Worm (Caenorhabditis elegans) whole organism, young adult: Measurements from ENCODE around the gene T12A2.3.

ENCODE experiments used
- B0019.2 ChIP-seq: fragments of 200-800 bp; sonication (Bioruptor generic); conservative IDR thresholded peaks from 2 replicates; pipeline ENCODE4 v1.3.6; 2022; ENCODE audit warnings: missing genetic modification reagents, missing genetic modification characterization, missing compliant biosample characterization
- B0035.1 ChIP-seq: sonication (generic microtip); optimal IDR thresholded peaks from 2 replicates; lab custom pipeline; 2016; ENCODE audit warnings: missing genetic modification characterization, mild to moderate bottlenecking, missing compliant biosample characterization, missing genotype, missing genetic modification reagents
- D2030.7 ChIP-seq: fragments of 200-800 bp; sonication (Bioruptor generic); IDR thresholded peaks from 2 replicates; pipeline ENCODE4 v1.3.6; 2022; ENCODE audit warnings: missing genetic modification reagents, missing genetic modification characterization, missing compliant biosample characterization
- F22D6.2 ChIP-seq: sonication (generic microtip); optimal IDR thresholded peaks from 2 replicates; lab custom pipeline; 2016; ENCODE audit warnings: mild to moderate bottlenecking, missing genetic modification characterization, missing compliant biosample characterization
- F33H1.4 ChIP-seq: fragments of 200-800 bp; sonication (Bioruptor generic); IDR thresholded peaks from 2 replicates; pipeline ENCODE4 v1.3.6; 2022; ENCODE audit warnings: missing genetic modification reagents, missing genetic modification characterization, missing compliant biosample characterization
- F37B4.10 ChIP-seq: fragments of 200-800 bp; sonication (Bioruptor generic); IDR thresholded peaks from 2 replicates; pipeline ENCODE4 v1.3.6; 2022; ENCODE audit warnings: missing genetic modification characterization, missing compliant biosample characterization
- F49E8.2 ChIP-seq: sonication (generic microtip); optimal IDR thresholded peaks from 3 replicates; lab custom pipeline; 2017; ENCODE audit warnings: missing genetic modification characterization, mild to moderate bottlenecking, missing compliant biosample characterization, antibody characterized with exemption, moderate library complexity; ENCODE audit not compliant: insufficient read depth
- F55B11.4 ChIP-seq: sonication (generic microtip); optimal IDR thresholded peaks from 2 replicates; lab custom pipeline; 2016; ENCODE audit warnings: missing compliant biosample characterization, missing genetic modification characterization, borderline replicate concordance; ENCODE audit not compliant: insufficient read depth
- F57A8.1 ChIP-seq: fragments of 200-800 bp; sonication (Bioruptor generic); optimal IDR thresholded peaks from 2 replicates; lab custom pipeline; 2018; ENCODE audit warnings: mild to moderate bottlenecking, missing genetic modification characterization, moderate library complexity, missing compliant biosample characterization
- K12H6.12 ChIP-seq: fragments of 200-800 bp; sonication (Bioruptor generic); optimal IDR thresholded peaks from 2 replicates; lab custom pipeline; 2018; ENCODE audit warnings: mild to moderate bottlenecking, missing genetic modification characterization, missing compliant biosample characterization
- T26A5.8 ChIP-seq: sonication (generic microtip); optimal IDR thresholded peaks from 2 replicates; lab custom pipeline; 2016; ENCODE audit warnings: missing genetic modification characterization, missing compliant biosample characterization
- Y95B8A.8 ChIP-seq: fragments of 200-800 bp; sonication (Bioruptor generic); IDR thresholded peaks from 2 replicates; pipeline ENCODE4 v1.3.6; 2022; ENCODE audit warnings: missing genetic modification reagents, missing genetic modification characterization, missing compliant biosample characterization
- ZK185.1 ChIP-seq: sonication (generic microtip); optimal IDR thresholded peaks from 2 replicates; lab custom pipeline; 2016; ENCODE audit warnings: mild to moderate bottlenecking, missing genetic modification characterization, missing compliant biosample characterization; ENCODE audit not compliant: poor library complexity, severe bottlenecking
- aptf-3 ChIP-seq: fragments of 200-800 bp; sonication (Bioruptor generic); IDR thresholded peaks from 2 replicates; pipeline ENCODE4 v1.3.6; 2022; ENCODE audit warnings: missing genetic modification characterization, missing compliant biosample characterization
- atf-7 ChIP-seq: sonication (generic microtip); optimal IDR thresholded peaks from 2 replicates; lab custom pipeline; 2017; ENCODE audit warnings: mild to moderate bottlenecking, missing genetic modification characterization, missing compliant biosample characterization
- attf-5 ChIP-seq: fragments of 200-800 bp; sonication (Bioruptor generic); optimal IDR thresholded peaks from 2 replicates; lab custom pipeline; 2018; ENCODE audit warnings: mild to moderate bottlenecking, missing genetic modification characterization, missing compliant biosample characterization
- attf-6 ChIP-seq: fragments of 200-800 bp; sonication (Bioruptor generic); IDR thresholded peaks from 2 replicates; pipeline ENCODE4 v1.3.6; 2022; ENCODE audit warnings: missing genetic modification reagents, missing genetic modification characterization, missing compliant biosample characterization
- bed-2 ChIP-seq: fragments of 200-800 bp; sonication (Bioruptor generic); IDR thresholded peaks from 2 replicates; pipeline ENCODE4 v1.3.6; 2022; ENCODE audit warnings: missing genetic modification reagents, missing genetic modification characterization, missing compliant biosample characterization
- ccch-3 ChIP-seq: fragments of 200-800 bp; sonication (Bioruptor generic); optimal IDR thresholded peaks from 2 replicates; lab custom pipeline; 2018; ENCODE audit warnings: mild to moderate bottlenecking, missing genetic modification characterization, missing compliant biosample characterization
- ceh-100 ChIP-seq: fragments of 200-800 bp; sonication (Bioruptor generic); IDR thresholded peaks from 2 replicates; pipeline ENCODE4 v1.3.6; 2022; ENCODE audit warnings: missing genetic modification reagents, missing genetic modification characterization, missing compliant biosample characterization
- ceh-58 ChIP-seq: fragments of 200-800 bp; sonication (Bioruptor generic); IDR thresholded peaks from 2 replicates; pipeline ENCODE4 v1.3.6; 2022; ENCODE audit warnings: missing genetic modification characterization, missing compliant biosample characterization
- chd-7 ChIP-seq: sonication (generic microtip); optimal IDR thresholded peaks from 2 replicates; lab custom pipeline; 2016; ENCODE audit warnings: mild to moderate bottlenecking, missing genetic modification characterization, moderate library complexity, missing compliant biosample characterization
- dpff-1 ChIP-seq: sonication (generic microtip); optimal IDR thresholded peaks from 2 replicates; lab custom pipeline; 2017; ENCODE audit warnings: mild to moderate bottlenecking, missing genetic modification characterization, missing compliant biosample characterization
- efl-1 ChIP-seq: fragments of 150-350 bp; optimal IDR thresholded peaks from 2 replicates; lab custom pipeline; 2014; ENCODE audit warnings: missing biosample characterization, missing genetic modification reagents, missing genetic modification characterization
- egl-44 ChIP-seq: fragments of 200-800 bp; sonication (Bioruptor generic); IDR thresholded peaks from 2 replicates; pipeline ENCODE4 v1.3.6; 2022; ENCODE audit warnings: missing genetic modification reagents, missing genetic modification characterization, missing compliant biosample characterization
- ekl-4 ChIP-seq: fragments of 200-800 bp; sonication (Bioruptor generic); IDR thresholded peaks from 2 replicates; pipeline ENCODE4 v1.3.6; 2022; ENCODE audit warnings: missing genetic modification reagents, missing genetic modification characterization, missing compliant biosample characterization
- ets-4 ChIP-seq: fragments of 200-800 bp; sonication (Bioruptor generic); optimal IDR thresholded peaks from 2 replicates; lab custom pipeline; 2018; ENCODE audit warnings: mild to moderate bottlenecking, missing genetic modification characterization, missing compliant biosample characterization
- fkh-3 ChIP-seq: sonication (generic microtip); optimal IDR thresholded peaks from 2 replicates; lab custom pipeline; 2016; ENCODE audit warnings: mild to moderate bottlenecking, missing genetic modification characterization, missing compliant biosample characterization
- hlh-26 ChIP-seq: fragments of 200-800 bp; sonication (Bioruptor generic); conservative IDR thresholded peaks from 2 replicates; pipeline ENCODE4 v1.3.6; 2022; ENCODE audit warnings: missing genetic modification reagents, missing genetic modification characterization, missing compliant biosample characterization
- let-526 ChIP-seq: fragments of 200-800 bp; sonication (Bioruptor generic); IDR thresholded peaks from 2 replicates; pipeline ENCODE4 v1.3.6; 2022; ENCODE audit warnings: missing genetic modification reagents, missing genetic modification characterization, missing compliant biosample characterization
- lin-40 ChIP-seq: sonication (generic microtip); optimal IDR thresholded peaks from 2 replicates; lab custom pipeline; 2016; ENCODE audit warnings: missing genetic modification characterization, mild to moderate bottlenecking, missing compliant biosample characterization, missing genotype, missing genetic modification reagents
- lsy-27 ChIP-seq: sonication (generic microtip); optimal IDR thresholded peaks from 2 replicates; lab custom pipeline; 2017; ENCODE audit warnings: missing genetic modification characterization, mild to moderate bottlenecking, missing compliant biosample characterization, antibody characterized with exemption, missing genotype, borderline replicate concordance; ENCODE audit not compliant: insufficient read depth
- madf-3 ChIP-seq: fragments of 200-800 bp; sonication (Bioruptor generic); IDR thresholded peaks from 2 replicates; pipeline ENCODE4 v1.3.6; 2022; ENCODE audit warnings: missing genetic modification reagents, missing genetic modification characterization, missing compliant biosample characterization
- madf-6 ChIP-seq: fragments of 200-800 bp; sonication (Bioruptor generic); IDR thresholded peaks from 2 replicates; pipeline ENCODE4 v1.3.6; 2022; ENCODE audit warnings: missing genetic modification reagents, missing genetic modification characterization, missing compliant biosample characterization
- mcd-1 ChIP-seq: fragments of 200-800 bp; sonication (Bioruptor generic); IDR thresholded peaks from 2 replicates; pipeline ENCODE4 v1.3.6; 2022; ENCODE audit warnings: missing genetic modification reagents, missing genetic modification characterization, missing compliant biosample characterization
- mel-28 ChIP-seq: sonication (generic microtip); optimal IDR thresholded peaks from 2 replicates; lab custom pipeline; 2016; ENCODE audit warnings: borderline replicate concordance, mild to moderate bottlenecking, missing genetic modification characterization, missing compliant biosample characterization
- nfya-2 ChIP-seq: fragments of 200-800 bp; sonication (Bioruptor generic); IDR thresholded peaks from 2 replicates; pipeline ENCODE4 v1.3.6; 2022; ENCODE audit warnings: missing genetic modification reagents, missing genetic modification characterization, missing compliant biosample characterization
- nfyb-1 ChIP-seq: fragments of 200-800 bp; sonication (Bioruptor generic); IDR thresholded peaks from 2 replicates; pipeline ENCODE4 v1.3.6; 2022; ENCODE audit warnings: missing genetic modification reagents, missing genetic modification characterization, missing compliant biosample characterization
- nhr-120 ChIP-seq: fragments of 200-800 bp; sonication (Bioruptor generic); IDR thresholded peaks from 2 replicates; pipeline ENCODE4 v1.3.6; 2022; ENCODE audit warnings: missing genetic modification characterization, missing compliant biosample characterization
- nhr-27 ChIP-seq: fragments of 200-800 bp; sonication (Bioruptor generic); optimal IDR thresholded peaks from 2 replicates; lab custom pipeline; 2018; ENCODE audit warnings: mild to moderate bottlenecking, missing genetic modification characterization, moderate library complexity, missing compliant biosample characterization
- sdz-38 ChIP-seq: sonication (generic microtip); optimal IDR thresholded peaks from 2 replicates; lab custom pipeline; 2016; ENCODE audit warnings: missing genotype, missing genetic modification characterization, missing compliant biosample characterization
- sea-2 ChIP-seq: fragments of 200-800 bp; sonication (Bioruptor generic); IDR thresholded peaks from 2 replicates; pipeline ENCODE4 v1.3.6; 2022; ENCODE audit warnings: missing genetic modification characterization, missing compliant biosample characterization
- snpc-1.1 ChIP-seq: sonication (generic microtip); optimal IDR thresholded peaks from 2 replicates; lab custom pipeline; 2017; ENCODE audit warnings: missing genetic modification characterization, mild to moderate bottlenecking, missing compliant biosample characterization, antibody characterized with exemption, moderate library complexity, missing genotype, missing genetic modification reagents; ENCODE audit not compliant: insufficient read depth
- snpc-1.3 ChIP-seq: sonication (generic microtip); optimal IDR thresholded peaks from 2 replicates; lab custom pipeline; 2017; ENCODE audit warnings: missing genetic modification characterization, mild to moderate bottlenecking, missing compliant biosample characterization, antibody characterized with exemption, moderate library complexity, missing genotype, missing genetic modification reagents; ENCODE audit not compliant: insufficient read depth
- somi-1 ChIP-seq: fragments of 200-800 bp; sonication (Bioruptor generic); optimal IDR thresholded peaks from 2 replicates; lab custom pipeline; 2018; ENCODE audit warnings: mild to moderate bottlenecking, missing genetic modification characterization, missing compliant biosample characterization
- sptf-2 ChIP-seq: fragments of 200-800 bp; sonication (Bioruptor generic); optimal IDR thresholded peaks from 2 replicates; lab custom pipeline; 2018; ENCODE audit warnings: mild to moderate bottlenecking, missing genetic modification characterization, missing compliant biosample characterization
- ztf-18 ChIP-seq: sonication (generic microtip); optimal IDR thresholded peaks from 2 replicates; lab custom pipeline; 2016; ENCODE audit warnings: missing genotype, mild to moderate bottlenecking, missing genetic modification characterization, missing compliant biosample characterization
- ztf-28 ChIP-seq: fragments of 200-800 bp; sonication (Bioruptor generic); IDR thresholded peaks from 2 replicates; pipeline ENCODE4 v1.3.6; 2022; ENCODE audit warnings: missing genetic modification reagents, missing genetic modification characterization, missing compliant biosample characterization

The T12A2.3 gene

ce11 chrIII:6210215-6210822 is 30.3 kb upstream of the T12A2.3 start:
- peak; percentile 71 for TF ChIP-seq snpc-1.3 (tag; lab: Kevin White, UChicago)
- TF ChIP-seq atf-7 = no peak
- no peak for TF ChIP-seq aptf-3 (GFP tag; lab: Robert Waterston, UW)
- no peak for TF ChIP-seq somi-1 (GFP tag; lab: Kevin White, UChicago)
- no peak for TF ChIP-seq attf-5 (GFP tag; lab: Kevin White, UChicago)
- TF ChIP-seq F55B11.4 (tag; lab: Kevin White, UChicago) = no peak
- peak; percentile 32 for TF ChIP-seq chd-7 (tag; lab: Kevin White, UChicago)
- no peak for TF ChIP-seq sptf-2 (GFP tag; lab: Kevin White, UChicago)
- TF ChIP-seq nhr-120 (GFP tag; lab: Robert Waterston, UW) = no peak
- no peak for TF ChIP-seq ets-4
- peak; percentile 85; the same call in 1 of the 2 replicates for TF ChIP-seq attf-6
- no peak for TF ChIP-seq efl-1 (GFP tag; lab: Kevin White, UChicago)
- TF ChIP-seq F37B4.10 (GFP tag; lab: Robert Waterston, UW) = no peak
- peak; percentile 97 for TF ChIP-seq snpc-1.1
- TF ChIP-seq F49E8.2 = peak; percentile 83
- TF ChIP-seq fkh-3 = no peak
- TF ChIP-seq nhr-27 (tag; lab: Kevin White, UChicago) = no peak
- no peak for TF ChIP-seq lsy-27 (tag; lab: Kevin White, UChicago)
- TF ChIP-seq K12H6.12 (tag; lab: Kevin White, UChicago) = no peak
- TF ChIP-seq sea-2 = no peak
- no peak for TF ChIP-seq let-526
- TF ChIP-seq T26A5.8 (tag; lab: Kevin White, UChicago) = no peak
- no peak for TF ChIP-seq ztf-28 (GFP tag; lab: Robert Waterston, UW)
- TF ChIP-seq lin-40 (tag; lab: Kevin White, UChicago) = no peak
- 0 out of 2 replicates have a peak, but pooled peaks have one; percentile 42 for TF ChIP-seq ekl-4 (GFP tag; lab: Robert Waterston, UW)
- peak; percentile 68 for TF ChIP-seq madf-6
- TF ChIP-seq mcd-1 (GFP tag; lab: Robert Waterston, UW) = no peak
- TF ChIP-seq hlh-26 = no peak
- no peak for TF ChIP-seq bed-2 (GFP tag; lab: Robert Waterston, UW)
- 0 out of 2 replicates have a peak, but pooled peaks have one; percentile 36 for TF ChIP-seq nfya-2 (GFP tag; lab: Robert Waterston, UW)
- TF ChIP-seq F57A8.1 (GFP tag; lab: Kevin White, UChicago) = no peak
- TF ChIP-seq ztf-18 (tag; lab: Kevin White, UChicago) = peak; percentile 67
- no peak for TF ChIP-seq egl-44 (GFP tag; lab: Robert Waterston, UW)
- TF ChIP-seq dpff-1 (tag; lab: Kevin White, UChicago) = no peak
- no peak for TF ChIP-seq B0035.1 (tag; lab: Kevin White, UChicago)
- TF ChIP-seq B0019.2 (GFP tag; lab: Robert Waterston, UW) = no peak
- TF ChIP-seq ccch-3 = no peak
- TF ChIP-seq ceh-58 (GFP tag; lab: Robert Waterston, UW) = no peak
- no peak for TF ChIP-seq nfyb-1 (GFP tag; lab: Robert Waterston, UW)
- no peak for TF ChIP-seq mel-28 (tag; lab: Kevin White, UChicago)
- TF ChIP-seq F22D6.2 (tag; lab: Kevin White, UChicago) = no peak
- no peak for TF ChIP-seq ceh-100 (GFP tag; lab: Robert Waterston, UW)
- TF ChIP-seq ZK185.1 (tag; lab: Kevin White, UChicago) = no peak
- TF ChIP-seq madf-3 (GFP tag; lab: Robert Waterston, UW) = no peak
- peak; percentile 35; the same call in 1 of the 2 replicates for TF ChIP-seq F33H1.4 (GFP tag; lab: Robert Waterston, UW)
- no peak for TF ChIP-seq sdz-38 (tag; lab: Kevin White, UChicago)
- TF ChIP-seq Y95B8A.8 (GFP tag; lab: Robert Waterston, UW) = no peak
- TF ChIP-seq D2030.7 (GFP tag; lab: Robert Waterston, UW) = peak; percentile 80
